Worm (Caenorhabditis elegans) whole organism, L2 larva: Measurements from ENCODE around the gene ZK154.5.

Experiments
- C34F6.9 ChIP-seq: fragments of 150-350 bp; optimal IDR thresholded peaks from 2 replicates; lab custom pipeline; 2014; ENCODE audit warnings: missing biosample characterization, missing genetic modification characterization
- F13H6.1 ChIP-seq: sonication (generic microtip); optimal IDR thresholded peaks from 2 replicates; lab custom pipeline; 2016; ENCODE audit warnings: missing genetic modification characterization, missing compliant biosample characterization
- R02D3.7 ChIP-seq: fragments of 150-350 bp; optimal IDR thresholded peaks from 2 replicates; lab custom pipeline; 2014; ENCODE audit warnings: missing biosample characterization, missing genetic modification characterization
- Y55F3AM.14 ChIP-seq: fragments of 200-800 bp; sonication (Bioruptor generic); optimal IDR thresholded peaks from 2 replicates; lab custom pipeline; 2018; ENCODE audit warnings: mild to moderate bottlenecking, missing genetic modification characterization, missing compliant biosample characterization
- ZK546.5 ChIP-seq: sonication (generic microtip); optimal IDR thresholded peaks from 2 replicates; lab custom pipeline; 2017; ENCODE audit warnings: missing biosample characterization, missing genetic modification characterization
- alr-1 ChIP-seq: fragments of 150-350 bp; optimal IDR thresholded peaks from 2 replicates; lab custom pipeline; 2014; ENCODE audit warnings: missing biosample characterization, missing genetic modification characterization
- aly-2 ChIP-seq: fragments of 150-350 bp; optimal IDR thresholded peaks from 2 replicates; lab custom pipeline; 2014; ENCODE audit warnings: missing biosample characterization, missing genetic modification characterization
- ama-1 ChIP-seq: fragments of 150-350 bp; optimal IDR thresholded peaks from 2 replicates; lab custom pipeline; 2018; ENCODE audit warnings: inconsistent platforms
- blmp-1 ChIP-seq: sonication (generic microtip); optimal IDR thresholded peaks from 2 replicates; lab custom pipeline; 2017; ENCODE audit warnings: missing genetic modification characterization, mild to moderate bottlenecking, missing compliant biosample characterization, antibody characterized with exemption, moderate library complexity; ENCODE audit not compliant: insufficient read depth
- ceh-16 ChIP-seq: fragments of 150-350 bp; optimal IDR thresholded peaks from 2 replicates; lab custom pipeline; 2014; ENCODE audit warnings: missing biosample characterization, missing genetic modification characterization
- ceh-82 ChIP-seq: fragments of 150-350 bp; optimal IDR thresholded peaks from 2 replicates; lab custom pipeline; 2014; ENCODE audit warnings: missing biosample characterization, missing genetic modification characterization
- crh-2 ChIP-seq: sonication (generic microtip); optimal IDR thresholded peaks from 2 replicates; lab custom pipeline; 2017; ENCODE audit warnings: missing biosample characterization, missing genetic modification characterization
- dmd-4 ChIP-seq: sonication (generic microtip); optimal IDR thresholded peaks from 2 replicates; lab custom pipeline; 2017; ENCODE audit warnings: missing biosample characterization, missing genetic modification characterization
- egl-27 ChIP-seq: sonication (generic microtip); optimal IDR thresholded peaks from 3 replicates; lab custom pipeline; 2017; ENCODE audit warnings: missing biosample characterization, missing genetic modification reagents, missing genetic modification characterization
- elt-1 ChIP-seq: fragments of 150-350 bp; optimal IDR thresholded peaks from 2 replicates; lab custom pipeline; 2014; ENCODE audit warnings: missing biosample characterization, missing genetic modification characterization
- elt-3 ChIP-seq: sonication (generic microtip); optimal IDR thresholded peaks from 2 replicates; lab custom pipeline; 2017; ENCODE audit warnings: missing biosample characterization, missing genetic modification characterization
- fos-1 ChIP-seq: fragments of 150-350 bp; optimal IDR thresholded peaks from 2 replicates; lab custom pipeline; 2014; ENCODE audit warnings: missing biosample characterization, missing genetic modification characterization
- gmeb-1 ChIP-seq: fragments of 150-350 bp; optimal IDR thresholded peaks from 2 replicates; lab custom pipeline; 2014; ENCODE audit warnings: missing biosample characterization, missing genetic modification characterization
- lin-11 ChIP-seq: fragments of 150-350 bp; sonication (generic microtip); optimal IDR thresholded peaks from 2 replicates; lab custom pipeline; 2014; ENCODE audit warnings: missing biosample characterization, missing genetic modification characterization, inconsistent platforms, mixed read lengths
- lin-13 ChIP-seq: fragments of 150-350 bp; optimal IDR thresholded peaks from 2 replicates; lab custom pipeline; 2014; ENCODE audit warnings: missing biosample characterization, missing genetic modification reagents, missing genetic modification characterization
- lin-39 ChIP-seq: fragments of 150-350 bp; optimal IDR thresholded peaks from 2 replicates; lab custom pipeline; 2014; ENCODE audit warnings: missing biosample characterization, missing genetic modification reagents, missing genetic modification characterization
- lsy-2 ChIP-seq, 2 experiments: fragments of 150-350 bp in 1 of 2; sonication (generic microtip) in 1 of 2; optimal IDR thresholded peaks; 2 replicates each; lab custom pipeline; 2014 to 2017; ENCODE audit warnings: missing biosample characterization in 2 of 2, missing genetic modification characterization in 2 of 2
- mab-5 ChIP-seq: fragments of 150-350 bp; optimal IDR thresholded peaks from 2 replicates; lab custom pipeline; 2014; ENCODE audit warnings: missing biosample characterization, missing genetic modification characterization
- mbf-1 ChIP-seq: sonication (generic microtip); optimal IDR thresholded peaks from 2 replicates; lab custom pipeline; 2017; ENCODE audit warnings: missing biosample characterization, missing genetic modification characterization
- mdl-1 ChIP-seq, 2 experiments: fragments of 150-350 bp in 1 of 2; sonication (generic microtip) in 1 of 2; optimal IDR thresholded peaks; 2 replicates each; lab custom pipeline; 2017; ENCODE audit warnings: missing biosample characterization in 2 of 2, missing genetic modification characterization in 2 of 2
- nhr-10 ChIP-seq: sonication (generic microtip); optimal IDR thresholded peaks from 2 replicates; lab custom pipeline; 2017; ENCODE audit warnings: missing biosample characterization, missing genetic modification characterization
- nhr-11 ChIP-seq: fragments of 150-350 bp; optimal IDR thresholded peaks from 2 replicates; lab custom pipeline; 2014; ENCODE audit warnings: missing biosample characterization, missing genetic modification characterization
- nhr-12 ChIP-seq: fragments of 150-350 bp; optimal IDR thresholded peaks from 2 replicates; lab custom pipeline; 2014; ENCODE audit warnings: missing biosample characterization, missing genetic modification characterization
- nhr-129 ChIP-seq: fragments of 150-350 bp; optimal IDR thresholded peaks from 2 replicates; lab custom pipeline; 2014; ENCODE audit warnings: missing biosample characterization, missing genetic modification characterization
- nhr-21 ChIP-seq: fragments of 150-350 bp; optimal IDR thresholded peaks from 2 replicates; lab custom pipeline; 2014; ENCODE audit warnings: missing biosample characterization, missing genetic modification characterization
- nhr-23 ChIP-seq: fragments of 150-350 bp; optimal IDR thresholded peaks from 2 replicates; lab custom pipeline; 2014; ENCODE audit warnings: missing biosample characterization, missing genetic modification reagents, missing genetic modification characterization
- nhr-237 ChIP-seq: fragments of 150-350 bp; optimal IDR thresholded peaks from 2 replicates; lab custom pipeline; 2014; ENCODE audit warnings: missing biosample characterization, missing genetic modification characterization
- nhr-25 ChIP-seq: fragments of 150-350 bp; sonication (generic microtip); optimal IDR thresholded peaks from 3 replicates; lab custom pipeline; 2014; ENCODE audit warnings: missing biosample characterization, missing genetic modification characterization
- nhr-6 ChIP-seq: fragments of 150-350 bp; optimal IDR thresholded peaks from 2 replicates; lab custom pipeline; 2014; ENCODE audit warnings: missing biosample characterization, missing genetic modification characterization
- nhr-77 ChIP-seq: fragments of 150-350 bp; optimal IDR thresholded peaks from 2 replicates; lab custom pipeline; 2014; ENCODE audit warnings: missing biosample characterization, missing genetic modification characterization
- peb-1 ChIP-seq: fragments of 150-350 bp; optimal IDR thresholded peaks from 2 replicates; lab custom pipeline; 2014; ENCODE audit warnings: missing biosample characterization, missing genetic modification characterization
- sem-4 ChIP-seq: fragments of 150-350 bp; optimal IDR thresholded peaks from 2 replicates; lab custom pipeline; 2014; ENCODE audit warnings: missing biosample characterization, missing genetic modification reagents, missing genetic modification characterization
- skn-1 ChIP-seq: sonication (generic microtip); optimal IDR thresholded peaks from 2 replicates; lab custom pipeline; 2017; ENCODE audit warnings: missing biosample characterization, missing genetic modification characterization
- sma-3 ChIP-seq: sonication (generic microtip); optimal IDR thresholded peaks from 2 replicates; lab custom pipeline; 2016; ENCODE audit warnings: missing genetic modification reagents, missing genetic modification characterization, missing compliant biosample characterization
- sma-9 ChIP-seq, 2 experiments: fragments of 150-350 bp in 1 of 2; sonication (generic microtip) in 1 of 2; optimal IDR thresholded peaks; 2 replicates each; lab custom pipeline; 2014 to 2016; ENCODE audit warnings: missing genetic modification characterization in 2 of 2, mild to moderate bottlenecking in 1 of 2, missing biosample characterization in 1 of 2, missing compliant biosample characterization in 1 of 2, missing genetic modification reagents in 1 of 2, moderate library complexity in 1 of 2
- snpc-4 ChIP-seq: fragments of 150-350 bp; optimal IDR thresholded peaks from 2 replicates; lab custom pipeline; 2014; ENCODE audit warnings: missing biosample characterization, missing genetic modification characterization
- unc-39 ChIP-seq: fragments of 150-350 bp; optimal IDR thresholded peaks from 2 replicates; lab custom pipeline; 2014; ENCODE audit warnings: missing biosample characterization, missing genetic modification characterization
- unc-55 ChIP-seq: fragments of 150-350 bp; sonication (generic microtip); optimal IDR thresholded peaks from 3 replicates; lab custom pipeline; 2014; ENCODE audit warnings: missing biosample characterization, missing genetic modification reagents, missing genetic modification characterization
- unc-62 ChIP-seq: fragments of 150-350 bp; optimal IDR thresholded peaks from 2 replicates; lab custom pipeline; 2014; ENCODE audit warnings: missing biosample characterization, missing genetic modification reagents, missing genetic modification characterization
- zag-1 ChIP-seq: fragments of 150-350 bp; optimal IDR thresholded peaks from 2 replicates; lab custom pipeline; 2014; ENCODE audit warnings: missing biosample characterization, missing genetic modification characterization
- ztf-1 ChIP-seq: fragments of 200-800 bp; sonication (Bioruptor generic); conservative IDR thresholded peaks from 2 replicates; pipeline ENCODE4 v1.3.6; 2022; ENCODE audit warnings: missing genetic modification characterization, missing compliant biosample characterization
- ztf-11 ChIP-seq: sonication (generic microtip); optimal IDR thresholded peaks from 2 replicates; lab custom pipeline; 2017; ENCODE audit warnings: missing biosample characterization, missing genetic modification characterization
- ztf-4 ChIP-seq: fragments of 150-350 bp; optimal IDR thresholded peaks from 2 replicates; lab custom pipeline; 2014; ENCODE audit warnings: missing biosample characterization, missing genetic modification characterization

ZK154.5 gene

DNA sequence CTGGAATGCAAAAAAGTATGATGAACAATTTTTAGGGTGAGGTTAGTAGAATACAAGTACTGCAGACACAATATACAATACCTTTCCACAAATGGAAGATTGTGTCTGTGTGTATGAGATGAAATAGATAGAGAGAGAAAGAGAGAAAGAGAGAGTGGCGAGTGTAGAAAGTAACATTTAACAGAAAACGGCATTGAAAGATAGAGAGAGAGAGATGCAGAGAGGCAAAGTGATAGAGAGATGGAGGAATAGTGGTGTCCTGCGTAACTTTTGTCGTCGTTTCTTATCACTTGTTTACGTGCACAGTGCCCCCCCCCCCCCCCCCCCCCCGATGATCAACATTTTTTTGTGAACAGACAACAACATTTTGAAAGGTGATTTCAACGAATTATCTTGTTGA is 27.0 kb upstream of the ZK154.5 start (continued):
- peak; percentile 75 for TF ChIP-seq sma-9 (GFP tag; optimal IDR thresholded peaks at IDR 0.05; lab: Kevin White, UChicago)
- TF ChIP-seq sma-9 (tag; optimal IDR thresholded peaks at IDR 0.05; lab: Kevin White, UChicago) = no peak
- TF ChIP-seq sem-4 (tag; lab: Kevin White, UChicago) = no peak
- TF ChIP-seq skn-1 (tag; lab: Kevin White, UChicago) = no peak
- TF ChIP-seq aly-2 = no peak
- TF ChIP-seq ceh-82 (tag; lab: Kevin White, UChicago) = no peak
- peak; percentile 68 for TF ChIP-seq blmp-1 (tag; lab: Kevin White, UChicago)
- TF ChIP-seq fos-1 (tag; lab: Kevin White, UChicago) = peak; percentile 72
- TF ChIP-seq lin-11 = no peak
- TF ChIP-seq nhr-77 (tag; lab: Kevin White, UChicago) = no peak
- TF ChIP-seq gmeb-1 = peak; percentile 48
- peak; percentile 3 for TF ChIP-seq egl-27

DNA sequence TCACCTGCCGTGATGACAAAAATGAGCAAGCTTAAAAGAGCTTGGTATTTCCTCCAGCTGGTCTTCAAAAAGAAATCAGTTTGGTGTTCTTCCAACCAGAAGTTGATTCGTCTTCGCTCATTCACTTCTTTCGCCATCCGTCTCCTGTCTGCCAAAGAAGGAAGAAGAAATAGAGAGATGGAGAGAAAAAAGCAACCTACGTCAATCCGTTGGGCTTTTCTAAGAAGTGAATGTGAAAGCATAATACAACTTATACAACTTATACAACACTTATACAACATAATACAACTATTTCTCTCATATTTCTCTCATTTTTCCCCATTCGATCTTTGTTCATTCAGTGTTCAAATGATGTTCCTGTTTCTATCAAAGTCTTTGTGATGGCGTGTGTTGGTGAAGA is 23.3 kb upstream of the ZK154.5 start:
- TF ChIP-seq unc-62 (GFP tag; lab: Kevin White, UChicago) = no peak
- no peak for TF ChIP-seq nhr-237
- no peak for TF ChIP-seq ceh-16 (tag; lab: Kevin White, UChicago)
- no peak for TF ChIP-seq ceh-82 (tag; lab: Kevin White, UChicago)
- no peak for TF ChIP-seq nhr-77 (tag; lab: Kevin White, UChicago)
- TF ChIP-seq peb-1 (tag; lab: Kevin White, UChicago) = no peak
- no peak for TF ChIP-seq R02D3.7
- TF ChIP-seq ztf-4 = no peak
- no peak for TF ChIP-seq F13H6.1 (tag; lab: Kevin White, UChicago)
- TF ChIP-seq lsy-2 (tag; optimal IDR thresholded peaks at IDR 0.05; lab: Kevin White, UChicago) = peak in 1 of 2 experiments; percentile 33
- peak; percentile 30 for TF ChIP-seq lin-13 (GFP tag; lab: Kevin White, UChicago)
- TF ChIP-seq dmd-4 (tag; lab: Kevin White, UChicago) = no peak
- no peak for TF ChIP-seq zag-1
- no peak for TF ChIP-seq gmeb-1
- no peak for TF ChIP-seq mbf-1 (tag; lab: Kevin White, UChicago)
- TF ChIP-seq skn-1 (tag; lab: Kevin White, UChicago) = no peak
- no peak for TF ChIP-seq nhr-23 (tag; lab: Kevin White, UChicago)
- TF ChIP-seq C34F6.9 = peak; percentile 25
- peak; percentile 9 for TF ChIP-seq nhr-129 (tag; lab: Kevin White, UChicago)
- TF ChIP-seq ztf-11 (tag; lab: Kevin White, UChicago) = no peak
- no peak for TF ChIP-seq nhr-12
- TF ChIP-seq nhr-11 = no peak
- TF ChIP-seq nhr-25 (tag; lab: Kevin White, UChicago) = no peak
- no peak for TF ChIP-seq egl-27
- peak; percentile 22 for TF ChIP-seq unc-55 (GFP tag; lab: Kevin White, UChicago)
- no peak for TF ChIP-seq sma-3 (GFP tag; lab: Kevin White, UChicago)
- no peak for TF ChIP-seq lin-11
- TF ChIP-seq alr-1 = no peak
- TF ChIP-seq snpc-4 (tag; lab: Kevin White, UChicago) = no peak
- no peak for TF ChIP-seq lin-39
- TF ChIP-seq blmp-1 (tag; lab: Kevin White, UChicago) = no peak
- no peak for TF ChIP-seq Y55F3AM.14 (GFP tag; lab: Kevin White, UChicago)
- TF ChIP-seq nhr-10 (tag; lab: Kevin White, UChicago) = no peak
- TF ChIP-seq unc-39 (tag; lab: Kevin White, UChicago) = no peak
- no peak for TF ChIP-seq sem-4 (tag; lab: Kevin White, UChicago)
- TF ChIP-seq mab-5 (tag; lab: Kevin White, UChicago) = no peak
- TF ChIP-seq nhr-6 (tag; lab: Kevin White, UChicago) = peak; percentile 34
- peak; percentile 69 for TF ChIP-seq sma-9 (GFP tag; optimal IDR thresholded peaks at IDR 0.05; lab: Kevin White, UChicago)
- no peak for TF ChIP-seq sma-9 (tag; optimal IDR thresholded peaks at IDR 0.05; lab: Kevin White, UChicago)
- TF ChIP-seq mdl-1 (tag; optimal IDR thresholded peaks at IDR 0.05; lab: Kevin White, UChicago) = no peak
- TF ChIP-seq elt-3 (tag; lab: Kevin White, UChicago) = no peak
- TF ChIP-seq ztf-1 (GFP tag; lab: Robert Waterston, UW) = no peak
- no peak for TF ChIP-seq elt-1 (tag; lab: Kevin White, UChicago)
- no peak for TF ChIP-seq fos-1 (tag; lab: Kevin White, UChicago)
- TF ChIP-seq nhr-21 = peak; percentile 41
- TF ChIP-seq ZK546.5 (tag; lab: Kevin White, UChicago) = no peak
- TF ChIP-seq aly-2 = no peak
- no peak for TF ChIP-seq ama-1 (lab: Kevin White, UChicago)
- TF ChIP-seq crh-2 (tag; lab: Kevin White, UChicago) = peak; percentile 46
